Worm (Caenorhabditis elegans) whole organism, L3 larva: Measurements from ENCODE around the gene F32D8.15.

ENCODE experiments used
- R02D3.7 ChIP-seq: fragments of 150-350 bp; optimal IDR thresholded peaks from 2 replicates; lab custom pipeline; 2014; ENCODE audit warnings: missing biosample characterization, missing genetic modification characterization
- ZK546.5 ChIP-seq: sonication (generic microtip); optimal IDR thresholded peaks from 2 replicates; lab custom pipeline; 2017; ENCODE audit warnings: missing biosample characterization, missing genetic modification characterization
- aly-2 ChIP-seq: fragments of 150-350 bp; optimal IDR thresholded peaks from 2 replicates; lab custom pipeline; 2014; ENCODE audit warnings: missing biosample characterization, missing genetic modification characterization
- ceh-28 ChIP-seq: fragments of 150-350 bp; optimal IDR thresholded peaks from 2 replicates; lab custom pipeline; 2014; ENCODE audit warnings: missing biosample characterization, missing genetic modification reagents, missing genetic modification characterization
- ceh-82 ChIP-seq: fragments of 150-350 bp; optimal IDR thresholded peaks from 2 replicates; lab custom pipeline; 2014; ENCODE audit warnings: missing biosample characterization, missing genetic modification characterization
- ceh-9 ChIP-seq: sonication (generic microtip); optimal IDR thresholded peaks from 2 replicates; lab custom pipeline; 2018; ENCODE audit warnings: missing biosample characterization, missing genetic modification characterization
- egl-27 ChIP-seq: sonication (generic microtip); optimal IDR thresholded peaks from 4 replicates; lab custom pipeline; 2017; ENCODE audit warnings: missing biosample characterization, missing genetic modification reagents, missing genetic modification characterization
- egl-5 ChIP-seq: fragments of 150-350 bp; optimal IDR thresholded peaks from 2 replicates; lab custom pipeline; 2017; ENCODE audit warnings: missing biosample characterization, missing genetic modification reagents, missing genetic modification characterization, inconsistent platforms
- elt-1 ChIP-seq: fragments of 150-350 bp; optimal IDR thresholded peaks from 2 replicates; lab custom pipeline; 2014; ENCODE audit warnings: missing biosample characterization, missing genetic modification characterization
- elt-2 ChIP-seq: sonication (generic microtip); optimal IDR thresholded peaks from 2 replicates; lab custom pipeline; 2016; ENCODE audit warnings: missing genetic modification reagents, mild to moderate bottlenecking, missing genetic modification characterization, missing compliant biosample characterization
- fkh-10 ChIP-seq: sonication (generic microtip); optimal IDR thresholded peaks from 2 replicates; lab custom pipeline; 2017; ENCODE audit warnings: missing biosample characterization, missing genetic modification reagents, missing genetic modification characterization
- fkh-2 ChIP-seq: fragments of 150-350 bp; optimal IDR thresholded peaks from 2 replicates; lab custom pipeline; 2014; ENCODE audit warnings: missing biosample characterization, missing genetic modification reagents, missing genetic modification characterization
- fos-1 ChIP-seq: fragments of 150-350 bp; optimal IDR thresholded peaks from 2 replicates; lab custom pipeline; 2014; ENCODE audit warnings: missing biosample characterization, missing genetic modification characterization
- hmg-11 ChIP-seq: sonication (generic microtip); optimal IDR thresholded peaks from 2 replicates; lab custom pipeline; 2016; ENCODE audit warnings: missing genetic modification characterization, missing compliant biosample characterization
- lin-15B ChIP-seq: fragments of 150-350 bp; optimal IDR thresholded peaks from 2 replicates; lab custom pipeline; 2014; ENCODE audit warnings: missing biosample characterization, missing genetic modification characterization
- lin-39 ChIP-seq: fragments of 150-350 bp; optimal IDR thresholded peaks from 2 replicates; lab custom pipeline; 2018; ENCODE audit warnings: missing biosample characterization, missing genetic modification reagents, missing genetic modification characterization
- lsy-12 ChIP-seq: sonication (generic microtip); optimal IDR thresholded peaks from 2 replicates; lab custom pipeline; 2016; ENCODE audit warnings: mild to moderate bottlenecking, missing genetic modification characterization, missing compliant biosample characterization
- mdl-1 ChIP-seq: fragments of 150-350 bp; optimal IDR thresholded peaks from 2 replicates; lab custom pipeline; 2014; ENCODE audit warnings: missing biosample characterization, missing genetic modification characterization
- mml-1 ChIP-seq: fragments of 150-350 bp; sonication (generic microtip); optimal IDR thresholded peaks from 3 replicates; lab custom pipeline; 2014; ENCODE audit warnings: missing biosample characterization, missing genetic modification characterization
- nfya-1 ChIP-seq: sonication (generic microtip); optimal IDR thresholded peaks from 2 replicates; lab custom pipeline; 2017; ENCODE audit warnings: missing genetic modification characterization, mild to moderate bottlenecking, missing compliant biosample characterization, antibody characterized with exemption, moderate library complexity; ENCODE audit not compliant: insufficient read depth
- nhr-11 ChIP-seq: fragments of 150-350 bp; optimal IDR thresholded peaks from 2 replicates; lab custom pipeline; 2014; ENCODE audit warnings: missing biosample characterization, missing genetic modification characterization
- nhr-12 ChIP-seq: fragments of 150-350 bp; optimal IDR thresholded peaks from 2 replicates; lab custom pipeline; 2014; ENCODE audit warnings: missing biosample characterization, missing genetic modification characterization
- nhr-23 ChIP-seq: fragments of 150-350 bp; optimal IDR thresholded peaks from 2 replicates; lab custom pipeline; 2014; ENCODE audit warnings: missing biosample characterization, missing genetic modification reagents, missing genetic modification characterization
- nhr-237 ChIP-seq: fragments of 150-350 bp; optimal IDR thresholded peaks from 2 replicates; lab custom pipeline; 2014; ENCODE audit warnings: missing biosample characterization, missing genetic modification characterization
- nhr-25 ChIP-seq: sonication (generic microtip); optimal IDR thresholded peaks from 2 replicates; lab custom pipeline; 2017; ENCODE audit warnings: missing biosample characterization, missing genetic modification characterization
- nhr-28 ChIP-seq: fragments of 150-350 bp; optimal IDR thresholded peaks from 2 replicates; lab custom pipeline; 2014; ENCODE audit warnings: missing biosample characterization, missing genetic modification characterization
- nhr-43 ChIP-seq: sonication (generic microtip); optimal IDR thresholded peaks from 2 replicates; lab custom pipeline; 2016; ENCODE audit warnings: mild to moderate bottlenecking, missing genetic modification characterization, missing compliant biosample characterization; ENCODE audit not compliant: poor library complexity, severe bottlenecking
- nhr-67 ChIP-seq: fragments of 150-350 bp; optimal IDR thresholded peaks from 2 replicates; lab custom pipeline; 2014; ENCODE audit warnings: missing biosample characterization, missing genetic modification characterization
- nhr-76 ChIP-seq: fragments of 150-350 bp; sonication (generic microtip); optimal IDR thresholded peaks from 5 replicates; lab custom pipeline; 2014; ENCODE audit warnings: missing biosample characterization, missing genetic modification characterization
- nhr-77 ChIP-seq: fragments of 150-350 bp; optimal IDR thresholded peaks from 2 replicates; lab custom pipeline; 2014; ENCODE audit warnings: missing biosample characterization, missing genetic modification characterization
- pha-4 ChIP-seq: fragments of 150-350 bp; optimal IDR thresholded peaks from 2 replicates; lab custom pipeline; 2014; ENCODE audit warnings: missing biosample characterization, missing genetic modification reagents, missing genetic modification characterization
- pqm-1 ChIP-seq: fragments of 150-350 bp; optimal IDR thresholded peaks from 2 replicates; lab custom pipeline; 2017; ENCODE audit warnings: missing biosample characterization, missing genetic modification characterization, inconsistent platforms
- sea-2 ChIP-seq: fragments of 150-350 bp; sonication (generic microtip); optimal IDR thresholded peaks from 4 replicates; lab custom pipeline; 2014; ENCODE audit warnings: missing biosample characterization, missing genetic modification reagents, missing genetic modification characterization
- skn-1 ChIP-seq: fragments of 150-350 bp; optimal IDR thresholded peaks from 2 replicates; lab custom pipeline; 2014; ENCODE audit warnings: missing biosample characterization, missing genetic modification characterization
- snpc-4 ChIP-seq: fragments of 150-350 bp; optimal IDR thresholded peaks from 2 replicates; lab custom pipeline; 2014; ENCODE audit warnings: missing biosample characterization, missing genetic modification characterization
- tbx-2 ChIP-seq: sonication (generic microtip); optimal IDR thresholded peaks from 2 replicates; lab custom pipeline; 2016; ENCODE audit warnings: mild to moderate bottlenecking, missing genetic modification characterization, missing compliant biosample characterization
- unc-39 ChIP-seq: sonication (generic microtip); optimal IDR thresholded peaks from 4 replicates; lab custom pipeline; 2017; ENCODE audit warnings: missing biosample characterization, missing genetic modification characterization
- unc-62 ChIP-seq: fragments of 150-350 bp; sonication (generic microtip); optimal IDR thresholded peaks from 4 replicates; lab custom pipeline; 2014; ENCODE audit warnings: missing biosample characterization, missing genetic modification reagents, missing genetic modification characterization
- zag-1 ChIP-seq: fragments of 150-350 bp; optimal IDR thresholded peaks from 2 replicates; lab custom pipeline; 2014; ENCODE audit warnings: missing biosample characterization, missing genetic modification characterization
- ztf-11 ChIP-seq: fragments of 150-350 bp; optimal IDR thresholded peaks from 2 replicates; lab custom pipeline; 2014; ENCODE audit warnings: missing biosample characterization, missing genetic modification characterization
- ztf-4 ChIP-seq: fragments of 150-350 bp; optimal IDR thresholded peaks from 2 replicates; lab custom pipeline; 2014; ENCODE audit warnings: missing biosample characterization, missing genetic modification characterization

F32D8.15 gene

DNA sequence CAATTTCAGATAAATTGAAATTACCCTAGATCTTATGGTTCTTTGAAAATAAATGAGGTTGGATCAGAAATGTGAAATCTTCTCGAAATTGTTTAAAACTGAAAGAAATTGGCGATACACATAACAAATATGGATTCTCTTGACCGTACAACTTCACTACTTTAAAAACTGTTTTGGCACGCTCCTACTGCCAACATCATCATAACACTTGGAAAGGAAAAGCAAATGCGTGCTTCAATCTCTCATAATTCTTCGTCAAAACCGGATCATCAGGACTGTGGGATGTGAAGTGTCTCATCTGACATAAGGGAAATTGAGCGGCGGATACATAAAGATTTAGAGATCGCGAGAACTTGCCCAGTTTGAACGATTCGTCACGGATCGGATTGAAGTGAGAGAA, 5.7 kb upstream of the F32D8.15 start, which contains the start of gene F32D8.7:
Gene F32D8.7, plus strand, starts transcription at position 329 of the 400 bp plus-strand sequence.
- no peak for TF ChIP-seq mml-1 (tag; lab: Kevin White, UChicago)
- peak; percentile 1 for TF ChIP-seq nhr-23 (tag; lab: Kevin White, UChicago)
- TF ChIP-seq, all 47 proteins: peak for 1

DNA sequence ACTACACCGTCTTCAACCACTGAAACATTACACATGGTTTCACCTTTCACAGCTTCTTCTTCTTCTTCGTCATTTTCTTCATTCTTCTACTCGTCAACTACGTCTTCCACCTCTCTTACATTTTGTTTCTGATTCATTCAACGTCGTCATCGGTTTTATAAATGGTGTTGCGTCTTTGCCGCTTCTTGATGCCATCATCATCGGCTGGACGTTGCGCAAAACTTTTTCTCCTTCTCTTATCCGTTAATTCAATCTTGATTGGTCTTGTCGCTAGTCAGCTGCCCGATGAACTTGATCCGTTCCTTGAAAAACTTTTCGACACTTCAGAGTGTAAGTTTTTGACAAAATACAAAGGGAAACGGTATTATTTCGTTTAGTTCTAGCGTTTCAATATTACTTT, 5.2 kb upstream of the F32D8.15 start:
- no peak for TF ChIP-seq lin-15B (tag; lab: Kevin White, UChicago)
- TF ChIP-seq nhr-25 (tag; lab: Kevin White, UChicago), result peak; percentile 54
- peak; percentile 29 for TF ChIP-seq elt-1
- no peak for TF ChIP-seq nhr-76 (tag; lab: Kevin White, UChicago)

DNA sequence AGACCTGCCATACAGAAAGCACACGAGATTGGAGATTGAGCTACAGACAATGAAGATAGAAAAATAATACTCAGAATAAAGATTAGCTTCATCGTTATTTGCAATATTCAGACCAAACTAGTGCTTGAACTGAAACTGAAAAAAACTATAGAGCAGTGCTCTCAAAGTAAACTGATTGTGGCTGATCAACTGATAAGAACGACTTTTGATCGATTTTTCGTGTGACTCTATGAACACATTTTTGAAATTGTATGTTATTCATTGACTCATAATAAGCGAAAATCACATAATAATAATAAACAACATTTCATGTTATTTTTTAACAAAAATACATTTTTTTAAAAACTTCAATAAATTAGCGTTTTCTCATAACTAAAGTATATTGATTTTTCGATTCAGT, 2.7 kb upstream of the F32D8.15 start, which contains the start of gene spp-16:
Gene spp-16, minus strand, starts transcription at position 179 of the 400 bp plus-strand sequence.
- TF ChIP-seq fos-1 (tag; lab: Kevin White, UChicago) (no peak), egl-5 (no peak), nhr-77 (tag; lab: Kevin White, UChicago) (no peak), nfya-1 (tag; lab: Kevin White, UChicago) (no peak), pqm-1 (peak; percentile 25), nhr-12 (tag; lab: Kevin White, UChicago) (no peak), lin-39 (tag; lab: Kevin White, UChicago) (no peak), elt-2 (tag; lab: Kevin White, UChicago) (peak; percentile 56), unc-62 (GFP tag; lab: Kevin White, UChicago) (no peak), nhr-237 (tag; lab: Kevin White, UChicago) (no peak), nhr-11 (no peak), ztf-11 (no peak), ceh-9 (no peak)

DNA sequence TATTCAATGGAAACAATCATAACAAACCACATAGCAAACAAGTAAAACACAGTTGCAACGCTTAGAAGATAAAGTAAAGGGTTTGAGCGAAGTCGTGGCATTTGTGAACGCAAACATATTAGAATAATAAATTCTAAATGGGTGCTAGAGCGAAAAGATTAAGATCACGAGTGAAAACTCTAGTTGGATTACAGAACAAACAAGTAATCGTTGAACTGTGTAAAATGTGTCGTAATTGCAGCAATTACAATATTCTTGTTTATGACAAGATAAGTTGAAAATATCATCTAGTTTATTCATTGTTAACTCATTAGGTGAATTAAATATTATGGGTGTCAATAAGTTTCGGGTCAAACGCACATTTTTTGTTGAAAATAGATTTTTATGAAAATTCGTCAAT, 1.2 kb upstream of the F32D8.15 start, which contains the start of gene F32D8.8:
Gene F32D8.8, minus strand, starts transcription at position 101 of the 400 bp plus-strand sequence.
- TF ChIP-seq egl-27 (tag; lab: Kevin White, UChicago) (no peak), ceh-28 (tag; lab: Kevin White, UChicago) (no peak), unc-39 (tag; lab: Kevin White, UChicago) (no peak), snpc-4 (tag; lab: Kevin White, UChicago) (no peak), tbx-2 (tag; lab: Kevin White, UChicago) (no peak)

DNA sequence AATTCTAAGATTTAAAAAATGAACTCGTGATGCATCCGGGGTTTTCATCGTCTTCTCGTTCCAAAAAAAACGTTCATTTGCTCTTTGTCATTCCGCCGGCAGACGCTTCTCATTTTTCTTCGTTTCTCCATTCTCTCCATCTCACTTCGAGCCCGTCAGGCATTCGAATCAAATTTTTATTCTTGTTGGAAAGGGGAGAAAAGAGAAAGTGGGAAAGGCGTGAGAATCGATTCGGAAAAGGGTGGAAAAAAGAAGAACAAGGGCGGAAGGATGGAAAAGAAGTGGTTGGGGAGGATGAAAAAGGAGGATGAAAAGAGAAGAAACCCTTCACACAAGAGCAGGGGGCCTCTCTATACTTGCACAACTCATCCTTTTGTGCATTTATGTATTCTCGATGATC, 947 bp downstream of the F32D8.15 start:
- TF ChIP-seq lin-15B (tag; lab: Kevin White, UChicago) (no peak), nfya-1 (tag; lab: Kevin White, UChicago) (peak; percentile 39), nhr-28 (tag; lab: Kevin White, UChicago) (no peak), fkh-10 (peak; percentile 52), mdl-1 (tag; lab: Kevin White, UChicago) (no peak), fos-1 (tag; lab: Kevin White, UChicago) (no peak), R02D3.7 (no peak), nhr-25 (tag; lab: Kevin White, UChicago) (no peak), hmg-11 (tag; lab: Kevin White, UChicago) (peak; percentile 48), sea-2 (GFP tag; lab: Kevin White, UChicago) (no peak), nhr-237 (tag; lab: Kevin White, UChicago) (no peak), nhr-77 (tag; lab: Kevin White, UChicago) (no peak), nhr-23 (tag; lab: Kevin White, UChicago) (no peak), pha-4 (tag; lab: Kevin White, UChicago) (no peak), snpc-4 (tag; lab: Kevin White, UChicago) (no peak), skn-1 (tag; lab: Kevin White, UChicago) (no peak), unc-62 (GFP tag; lab: Kevin White, UChicago) (no peak), aly-2 (tag; lab: Kevin White, UChicago) (no peak), nhr-11 (no peak), zag-1 (tag; lab: Kevin White, UChicago) (no peak), lsy-12 (tag; lab: Kevin White, UChicago) (no peak), fkh-2 (tag; lab: Kevin White, UChicago) (no peak), lin-39 (tag; lab: Kevin White, UChicago) (peak; percentile 52), nhr-67 (tag; lab: Kevin White, UChicago) (no peak), elt-2 (tag; lab: Kevin White, UChicago) (no peak), egl-5 (no peak), nhr-43 (tag; lab: Kevin White, UChicago) (no peak), ceh-82 (tag; lab: Kevin White, UChicago) (no peak), ztf-4 (tag; lab: Kevin White, UChicago) (no peak), egl-27 (tag; lab: Kevin White, UChicago) (no peak), nhr-12 (tag; lab: Kevin White, UChicago) (no peak), ZK546.5 (tag; lab: Kevin White, UChicago) (no peak), pqm-1 (no peak)
